Worm (Caenorhabditis elegans) whole organism, L1 larva: Measurements from ENCODE around the gene fbxa-15.

ENCODE experiments used
- dpl-1 ChIP-seq, 3 experiments: fragments of 150-350 bp in 2 of 3; sonication (generic microtip) in 1 of 3; optimal IDR thresholded peaks; 2 replicates each; lab custom pipeline; 2014 to 2017; ENCODE audit warnings: missing biosample characterization in 3 of 3, missing genetic modification characterization in 3 of 3, missing genetic modification reagents in 3 of 3
- fkh-10 ChIP-seq: sonication (generic microtip); optimal IDR thresholded peaks from 2 replicates; lab custom pipeline; 2017; ENCODE audit warnings: missing biosample characterization, missing genetic modification reagents, missing genetic modification characterization
- fos-1 ChIP-seq: fragments of 150-350 bp; optimal IDR thresholded peaks from 2 replicates; lab custom pipeline; 2014; ENCODE audit warnings: missing biosample characterization, missing genetic modification characterization
- jun-1 ChIP-seq: fragments of 150-350 bp; optimal IDR thresholded peaks from 2 replicates; lab custom pipeline; 2014; ENCODE audit warnings: missing biosample characterization, missing genetic modification reagents, missing genetic modification characterization
- lin-15B ChIP-seq: fragments of 150-350 bp; sonication (generic microtip); optimal IDR thresholded peaks from 3 replicates; lab custom pipeline; 2014; ENCODE audit warnings: missing biosample characterization, missing genetic modification characterization
- nhr-85 ChIP-seq: sonication (generic microtip); peaks from one replicate; lab custom pipeline; 2016; ENCODE audit warnings: missing genetic modification characterization, inconsistent platforms, missing compliant biosample characterization
- tbx-2 ChIP-seq: sonication (generic microtip); optimal IDR thresholded peaks from 2 replicates; lab custom pipeline; 2016; ENCODE audit warnings: missing genetic modification characterization, missing compliant biosample characterization
- unc-62 ChIP-seq: fragments of 150-350 bp; optimal IDR thresholded peaks from 2 replicates; lab custom pipeline; 2014; ENCODE audit warnings: missing biosample characterization, missing genetic modification reagents, missing genetic modification characterization

ce11 chrIII:1326490-1326889 lies 5.0 kb upstream of the fbxa-15 start, which contains the start of gene Y82E9BL.18:
- TF ChIP-seq lin-15B (tag; lab: Kevin White, UChicago) (no peak), fkh-10 (no peak), tbx-2 (no peak), nhr-85 (no peak), fos-1 (no peak), unc-62 (GFP tag; lab: Kevin White, UChicago) (no peak), dpl-1 (GFP tag; optimal IDR thresholded peaks at IDR 0.05; lab: Kevin White, UChicago) (no peak), jun-1 (tag; lab: Kevin White, UChicago) (no peak)
